Worm (Caenorhabditis elegans): ENCODE measurements around the gene fbxb-49.

- TF ChIP-seq him-1 (tag; optimal IDR thresholded peaks at IDR 0.05), result no peak
- TF ChIP-seq dao-5 (tag; optimal IDR thresholded peaks at IDR 0.05), result no peak
Observed at ce11 chrII:1576772-1577171, 8.5 kb downstream of the fbxb-49 start.
